Worm (Caenorhabditis elegans) whole organism, late embryonic: Measurements from ENCODE around the gene acs-17.

Source experiments
- C08G9.2 ChIP-seq: sonication (generic microtip); optimal IDR thresholded peaks from 2 replicates; lab custom pipeline; 2016; ENCODE audit warnings: mild to moderate bottlenecking, missing genetic modification characterization, moderate library complexity, missing compliant biosample characterization
- F13H6.1 ChIP-seq: sonication (generic microtip); optimal IDR thresholded peaks from 2 replicates; lab custom pipeline; 2016; ENCODE audit warnings: missing genetic modification characterization, missing compliant biosample characterization
- K09A11.1 ChIP-seq: sonication (generic microtip); optimal IDR thresholded peaks from 2 replicates; lab custom pipeline; 2017; ENCODE audit warnings: antibody characterized with exemption, mild to moderate bottlenecking, missing genetic modification characterization, missing compliant biosample characterization; ENCODE audit not compliant: insufficient read depth
- T23F11.4 ChIP-seq: fragments of 200-800 bp; sonication (Bioruptor generic); optimal IDR thresholded peaks from 2 replicates; lab custom pipeline; 2018; ENCODE audit warnings: mild to moderate bottlenecking, missing genetic modification characterization, missing compliant biosample characterization
- Y22D7AL.16 ChIP-seq: sonication (generic microtip); optimal IDR thresholded peaks from 2 replicates; lab custom pipeline; 2016; ENCODE audit warnings: missing genetic modification characterization, missing compliant biosample characterization
- ahr-1 ChIP-seq: sonication (generic microtip); optimal IDR thresholded peaks from 2 replicates; lab custom pipeline; 2016; ENCODE audit warnings: missing genetic modification characterization, missing compliant biosample characterization
- ceh-2 ChIP-seq: sonication (generic microtip); optimal IDR thresholded peaks from 2 replicates; lab custom pipeline; 2016; ENCODE audit warnings: missing genotype, missing genetic modification characterization, missing compliant biosample characterization
- ceh-30 ChIP-seq: fragments of 150-350 bp; optimal IDR thresholded peaks from 2 replicates; lab custom pipeline; 2014; ENCODE audit warnings: missing biosample characterization, missing genetic modification characterization
- ceh-31 ChIP-seq: sonication (generic microtip); optimal IDR thresholded peaks from 2 replicates; lab custom pipeline; 2016; ENCODE audit warnings: missing genetic modification characterization, missing compliant biosample characterization
- ceh-34 ChIP-seq: sonication (generic microtip); optimal IDR thresholded peaks from 2 replicates; lab custom pipeline; 2016; ENCODE audit warnings: mild to moderate bottlenecking, missing genetic modification characterization, missing compliant biosample characterization
- ceh-45 ChIP-seq: fragments of 200-800 bp; sonication (Bioruptor generic); IDR thresholded peaks from 2 replicates; pipeline ENCODE4 v1.3.6; 2022; ENCODE audit warnings: missing genetic modification reagents, missing genetic modification characterization, missing compliant biosample characterization
- ceh-9 ChIP-seq: sonication (generic microtip); optimal IDR thresholded peaks from 2 replicates; lab custom pipeline; 2016; ENCODE audit warnings: mild to moderate bottlenecking, missing genetic modification characterization, inconsistent platforms, missing compliant biosample characterization
- elt-2 ChIP-seq: sonication (generic microtip); optimal IDR thresholded peaks from 2 replicates; lab custom pipeline; 2016; ENCODE audit warnings: missing genetic modification reagents, missing genetic modification characterization, missing compliant biosample characterization
- elt-4 ChIP-seq: sonication (generic microtip); optimal IDR thresholded peaks from 2 replicates; lab custom pipeline; 2016; ENCODE audit warnings: missing genetic modification characterization, missing compliant biosample characterization
- ets-4 ChIP-seq: sonication (generic microtip); optimal IDR thresholded peaks from 2 replicates; lab custom pipeline; 2016; ENCODE audit warnings: missing genetic modification characterization, missing compliant biosample characterization
- hlh-13 ChIP-seq: fragments of 200-800 bp; sonication (Bioruptor generic); optimal IDR thresholded peaks from 2 replicates; lab custom pipeline; 2018; ENCODE audit warnings: mild to moderate bottlenecking, missing genetic modification characterization, missing compliant biosample characterization
- hlh-8 ChIP-seq: sonication (generic microtip); optimal IDR thresholded peaks from 2 replicates; lab custom pipeline; 2016; ENCODE audit warnings: missing genotype, missing genetic modification characterization, missing compliant biosample characterization
- lim-6 ChIP-seq: sonication (generic microtip); optimal IDR thresholded peaks from 2 replicates; lab custom pipeline; 2016; ENCODE audit warnings: missing genetic modification characterization, missing compliant biosample characterization
- mec-3 ChIP-seq: sonication (generic microtip); optimal IDR thresholded peaks from 2 replicates; lab custom pipeline; 2016; ENCODE audit warnings: borderline replicate concordance, missing genetic modification characterization, missing compliant biosample characterization
- nfya-1 ChIP-seq: sonication (generic microtip); optimal IDR thresholded peaks from 2 replicates; lab custom pipeline; 2017; ENCODE audit warnings: missing genetic modification characterization, mild to moderate bottlenecking, missing compliant biosample characterization, antibody characterized with exemption, moderate library complexity
- nhr-232 ChIP-seq: sonication (generic microtip); optimal IDR thresholded peaks from 2 replicates; lab custom pipeline; 2016; ENCODE audit warnings: missing genetic modification characterization, missing compliant biosample characterization
- npax-4 ChIP-seq: sonication (generic microtip); optimal IDR thresholded peaks from 2 replicates; lab custom pipeline; 2016; ENCODE audit warnings: missing genetic modification characterization, missing compliant biosample characterization
- odd-2 ChIP-seq: sonication (generic microtip); optimal IDR thresholded peaks from 2 replicates; lab custom pipeline; 2017; ENCODE audit warnings: antibody characterized with exemption, mild to moderate bottlenecking, missing genetic modification characterization, missing compliant biosample characterization
- pag-3 ChIP-seq: sonication (generic microtip); optimal IDR thresholded peaks from 2 replicates; lab custom pipeline; 2016; ENCODE audit warnings: missing compliant biosample characterization, missing genetic modification characterization, borderline replicate concordance
- pat-9 ChIP-seq: fragments of 200-800 bp; sonication (Bioruptor generic); optimal IDR thresholded peaks from 2 replicates; lab custom pipeline; 2018; ENCODE audit warnings: mild to moderate bottlenecking, missing genetic modification characterization, moderate library complexity, missing compliant biosample characterization
- pax-1 ChIP-seq: fragments of 150-350 bp; optimal IDR thresholded peaks from 2 replicates; lab custom pipeline; 2014; ENCODE audit warnings: missing biosample characterization, missing genetic modification characterization
- pqm-1 ChIP-seq: sonication (generic microtip); optimal IDR thresholded peaks from 2 replicates; lab custom pipeline; 2016; ENCODE audit warnings: missing genetic modification characterization, missing compliant biosample characterization
- sdc-2 ChIP-seq: sonication (generic microtip); optimal IDR thresholded peaks from 2 replicates; lab custom pipeline; 2016; ENCODE audit warnings: missing genotype, missing genetic modification characterization, missing compliant biosample characterization
- tbx-7 ChIP-seq: sonication (generic microtip); optimal IDR thresholded peaks from 2 replicates; lab custom pipeline; 2016; ENCODE audit warnings: missing genotype, missing genetic modification characterization, missing compliant biosample characterization
- ttx-3 ChIP-seq: sonication (generic microtip); optimal IDR thresholded peaks from 2 replicates; lab custom pipeline; 2016; ENCODE audit warnings: missing genetic modification reagents, missing genetic modification characterization, missing compliant biosample characterization
- unc-3 ChIP-seq, 2 experiments: fragments of 200-800 bp in 1 of 2; sonication (Bioruptor generic) in 1 of 2; sonication (generic microtip) in 1 of 2; conservative IDR thresholded peaks in 1 of 2; optimal IDR thresholded peaks in 1 of 2; 2 replicates each; pipeline versions ENCODE4 v1.3.6 to Lab custom; 2016 to 2022; ENCODE audit warnings: missing compliant biosample characterization in 2 of 2, missing genetic modification characterization in 2 of 2, missing genetic modification reagents in 1 of 2
- unc-42 ChIP-seq: sonication (generic microtip); optimal IDR thresholded peaks from 2 replicates; lab custom pipeline; 2016; ENCODE audit warnings: missing genotype, missing genetic modification characterization, missing compliant biosample characterization
- zip-5 ChIP-seq: sonication (generic microtip); optimal IDR thresholded peaks from 2 replicates; lab custom pipeline; 2016; ENCODE audit warnings: missing genetic modification characterization, missing compliant biosample characterization
- ztf-16 ChIP-seq: sonication (generic microtip); optimal IDR thresholded peaks from 2 replicates; lab custom pipeline; 2017; ENCODE audit warnings: missing genetic modification characterization, missing compliant biosample characterization

Gene acs-17

DNA sequence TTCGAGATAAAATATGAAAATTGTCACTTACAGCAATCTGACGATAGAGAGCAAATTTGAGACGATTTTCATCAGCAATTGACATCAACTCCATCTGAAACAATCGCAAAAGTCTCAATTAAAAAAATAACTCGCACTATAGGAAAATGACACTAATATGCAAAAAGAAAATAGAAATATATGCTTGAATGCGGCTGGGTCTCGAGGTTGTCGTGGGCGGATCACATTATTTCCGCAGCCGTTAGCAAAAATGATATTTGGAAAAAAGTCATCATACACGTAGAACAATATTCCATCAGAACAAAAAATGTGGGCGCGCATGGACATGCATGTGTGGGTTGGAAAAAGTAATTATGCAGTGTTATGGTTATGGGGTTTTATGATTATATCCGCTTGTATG, 27.0 kb downstream of the acs-17 start, which contains the start of gene Y23B4A.1:
Y23B4A.1 (minus strand) TSS at position 101 of the 400 bp plus-strand sequence.
- TF ChIP-seq Y22D7AL.16 = no peak
- no peak for TF ChIP-seq ceh-45 (GFP tag; lab: Robert Waterston, UW)
- no peak for TF ChIP-seq T23F11.4

DNA sequence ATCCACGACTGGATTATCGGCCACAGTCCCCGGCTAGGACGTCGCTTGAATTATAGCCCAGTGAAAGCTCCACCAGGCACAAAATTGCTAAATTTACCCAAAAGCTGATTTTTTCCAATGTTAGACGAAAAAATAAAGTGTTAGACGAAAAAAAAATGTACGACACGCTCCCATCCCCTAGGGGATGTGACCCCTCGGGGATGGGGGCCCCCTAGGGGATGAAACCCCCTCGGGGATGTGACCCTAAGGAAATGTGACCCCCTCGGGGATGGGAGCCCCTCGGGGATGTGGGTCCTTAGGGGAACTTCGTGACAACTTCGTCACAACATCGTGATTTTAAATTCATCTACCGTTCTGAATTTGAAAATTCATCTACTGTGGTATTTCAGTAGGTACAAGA, 38.5 kb downstream of the acs-17 start:
- TF ChIP-seq ceh-34 (tag; lab: Kevin White, UChicago) = no peak
- TF ChIP-seq, all 69 proteins: peak for 0

DNA sequence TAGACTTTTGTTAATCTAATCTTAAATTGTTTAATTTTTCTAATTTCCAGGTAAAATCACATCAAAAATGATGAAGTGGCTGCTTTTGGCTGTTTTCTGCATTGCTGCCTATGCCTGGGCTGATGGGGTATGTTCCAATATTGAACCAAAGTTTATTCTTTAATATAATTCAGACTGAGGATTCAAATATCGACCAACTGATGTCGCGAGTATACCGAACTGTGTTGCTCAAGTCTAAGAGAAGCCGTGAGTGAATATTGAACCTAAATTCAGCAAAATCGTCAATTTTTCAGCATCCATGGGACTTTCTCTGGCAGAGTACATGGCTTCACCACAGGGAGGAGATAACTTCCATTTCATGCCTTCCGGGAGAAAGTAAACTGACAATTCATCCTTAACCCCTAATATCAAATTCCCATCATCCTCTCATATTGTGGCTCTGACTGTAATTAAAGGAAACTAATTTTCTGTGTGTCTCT, 39.7 kb downstream of the acs-17 start, which contains the start of gene nlp-49:
nlp-49 (plus strand) TSS at position 51 of the 479 bp plus-strand sequence.
- TF ChIP-seq pqm-1 (tag; lab: Kevin White, UChicago) (no peak), lim-6 (tag; lab: Kevin White, UChicago) (no peak), F13H6.1 (tag; lab: Kevin White, UChicago) (no peak), ets-4 (no peak), ceh-31 (no peak), hlh-8 (tag; lab: Kevin White, UChicago) (no peak), ceh-2 (tag; lab: Kevin White, UChicago) (no peak), zip-5 (tag; lab: Kevin White, UChicago) (no peak), pat-9 (tag; lab: Kevin White, UChicago) (no peak), ahr-1 (tag; lab: Kevin White, UChicago) (no peak), nhr-232 (tag; lab: Kevin White, UChicago) (no peak), nfya-1 (tag; lab: Kevin White, UChicago) (no peak), pag-3 (tag; lab: Kevin White, UChicago) (no peak), mec-3 (no peak), ceh-9 (tag; lab: Kevin White, UChicago) (no peak), ztf-16 (tag; lab: Kevin White, UChicago) (no peak), unc-3 (GFP tag; conservative IDR thresholded peaks at IDR 0.05; lab: Robert Waterston, UW) (no peak), unc-3 (tag; optimal IDR thresholded peaks at IDR 0.05; lab: Kevin White, UChicago) (no peak), C08G9.2 (tag; lab: Kevin White, UChicago) (no peak)

DNA sequence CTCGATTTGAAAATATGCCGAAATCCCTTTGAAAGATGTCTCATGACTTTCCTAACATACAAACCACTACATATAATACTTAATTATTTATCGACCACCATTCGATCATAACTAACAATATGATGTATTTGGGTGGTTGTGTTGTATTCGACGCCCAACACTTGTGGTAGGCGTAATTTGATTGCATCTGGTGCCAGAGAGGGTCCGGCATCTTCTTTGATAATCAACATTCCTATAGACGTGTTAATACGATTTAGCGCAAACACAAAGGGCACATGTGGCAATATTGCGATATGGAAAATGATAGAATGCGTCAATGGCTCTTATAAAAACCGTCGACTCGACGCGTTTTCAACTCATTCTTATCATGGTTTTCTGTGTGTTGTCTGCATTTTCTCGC, 40.4 kb downstream of the acs-17 start:
- peak; percentile 60 for TF ChIP-seq unc-42
- TF ChIP-seq ztf-16 (tag; lab: Kevin White, UChicago) = no peak

DNA sequence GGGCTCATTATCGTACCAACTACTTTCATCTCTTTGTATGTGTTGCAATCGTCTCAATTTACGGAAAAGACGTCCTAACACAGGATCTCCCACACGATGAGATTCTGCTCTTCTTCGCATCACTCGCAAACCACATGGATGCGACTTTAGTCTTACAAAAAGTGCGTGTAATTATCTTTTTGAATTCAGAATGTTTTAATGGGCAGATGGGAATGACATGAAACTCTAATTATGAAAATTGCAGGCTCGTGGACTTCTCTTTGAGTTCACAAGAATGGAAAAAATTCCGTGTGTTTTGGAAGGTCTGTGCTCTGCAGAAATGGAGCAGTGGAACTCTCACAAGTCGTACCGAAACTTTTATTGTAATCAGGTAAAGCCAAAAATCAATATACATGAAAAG, 42.8 kb downstream of the acs-17 start:
- TF ChIP-seq unc-42 (no peak), hlh-13 (GFP tag; lab: Kevin White, UChicago) (no peak), npax-4 (tag; lab: Kevin White, UChicago) (no peak)

DNA sequence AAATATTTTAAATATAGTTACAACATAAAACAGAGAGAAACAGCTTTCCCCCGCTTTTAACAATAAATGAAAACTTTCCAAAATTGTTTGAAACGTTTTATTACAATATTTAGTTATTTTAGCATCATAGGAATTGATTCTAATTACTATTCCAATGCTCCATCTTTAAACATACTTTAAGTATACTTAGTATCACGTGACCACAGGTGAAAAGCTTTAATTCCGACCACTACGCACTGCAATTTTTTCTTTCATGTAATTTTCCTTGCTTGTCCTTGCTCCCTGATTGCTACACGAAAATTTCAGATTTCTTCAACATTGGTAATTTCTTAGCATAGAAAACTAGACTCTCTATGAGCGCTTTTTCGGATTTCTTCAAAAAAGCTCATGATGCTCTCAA, 47.3 kb downstream of the acs-17 start, which contains the start of gene tbc-16:
tbc-16 (plus strand) TSS at position 301 of the 400 bp plus-strand sequence.
- TF ChIP-seq unc-42 (no peak), elt-4 (tag; lab: Kevin White, UChicago) (no peak), K09A11.1 (tag; lab: Kevin White, UChicago) (no peak), nfya-1 (tag; lab: Kevin White, UChicago) (no peak), ets-4 (no peak), ceh-30 (tag; lab: Kevin White, UChicago) (no peak), elt-2 (tag; lab: Kevin White, UChicago) (no peak), sdc-2 (tag; lab: Kevin White, UChicago) (no peak), pax-1 (tag; lab: Kevin White, UChicago) (no peak), tbx-7 (tag; lab: Kevin White, UChicago) (no peak), Y22D7AL.16 (no peak), ttx-3 (tag; lab: Kevin White, UChicago) (no peak), pqm-1 (tag; lab: Kevin White, UChicago) (no peak), odd-2 (tag; lab: Kevin White, UChicago) (no peak)
